Worm (Caenorhabditis elegans) whole organism, L4 larva: ENCODE results near the gene ubc-21.
A peak's percentile ranks its signal among the peaks of the same experiment; 100 is the strongest.

Experiments used
- tra-1 ChIP-seq: fragments of 200-800 bp; sonication (Bioruptor generic); IDR thresholded peaks from 2 replicates; pipeline ENCODE4 v1.3.6; 2022; ENCODE audit warnings: missing genetic modification reagents, missing genetic modification characterization, missing compliant biosample characterization
- unc-62 ChIP-seq, 3 experiments: fragments of 150-350 bp in 1 of 3; sonication (generic microtip); optimal IDR thresholded peaks in 2 of 3; peaks in 1 of 3; 1 replicate in 1 of 3; 2 replicates in 2 of 3; lab custom pipeline; 2014 to 2017; ENCODE audit warnings: missing biosample characterization in 3 of 3, missing genetic modification characterization in 3 of 3, missing genetic modification reagents in 3 of 3, missing genotype in 1 of 3

- TF ChIP-seq tra-1 (no peak), unc-62 (GFP tag; optimal IDR thresholded peaks at IDR 0.05 in 1 of 2; lab: Kevin White, UChicago) (peak in 1 of 2 experiments; percentile 91), unc-62 (tag; optimal IDR thresholded peaks at IDR 0.05; lab: Kevin White, UChicago) (no peak)
Observed at ce11 chrX:8921221-8921620, 51.8 kb downstream of the ubc-21 start.
